Fruit fly (Drosophila melanogaster) whole organism, wandering third instar larva: ENCODE data around the gene Plp.

Source experiments
- Abd-B ChIP-seq: fragments of >200 bp; optimal IDR thresholded peaks from 2 replicates; lab custom pipeline; 2017; ENCODE audit warnings: missing biosample characterization, missing genetic modification characterization
- CG32264 ChIP-seq: fragments of 200-800 bp; sonication (Bioruptor generic); optimal IDR thresholded peaks from 2 replicates; lab custom pipeline; 2016; ENCODE audit warnings: missing biosample characterization, missing genetic modification characterization
- CG9705 ChIP-seq: fragments of 200-800 bp; sonication (Bioruptor generic); optimal IDR thresholded peaks from 2 replicates; lab custom pipeline; 2018; ENCODE audit warnings: missing biosample characterization, mild to moderate bottlenecking, missing genetic modification characterization
- CrebA ChIP-seq: fragments of 200-800 bp; sonication (Bioruptor generic); optimal IDR thresholded peaks from 2 replicates; lab custom pipeline; 2016; ENCODE audit warnings: missing biosample characterization, mild to moderate bottlenecking, missing genetic modification characterization, borderline replicate concordance
- Dfd ChIP-seq: fragments of >200 bp; optimal IDR thresholded peaks from 2 replicates; lab custom pipeline; 2017; ENCODE audit warnings: missing biosample characterization, missing genetic modification characterization
- Dif ChIP-seq: fragments of 200-275, 200-300 bp; sonication (Bioruptor generic); optimal IDR thresholded peaks from 2 replicates; lab custom pipeline; 2018; ENCODE audit warnings: missing biosample characterization, missing genetic modification characterization; ENCODE audit not compliant: partially characterized antibody
- GATAd ChIP-seq: sonication (Bioruptor generic); optimal IDR thresholded peaks from 2 replicates; lab custom pipeline; 2016; ENCODE audit warnings: missing biosample characterization, missing genetic modification characterization
- HLH106 ChIP-seq: fragments of 200-800 bp; optimal IDR thresholded peaks from 3 replicates; lab custom pipeline; 2019; ENCODE audit warnings: missing biosample characterization, mild to moderate bottlenecking, missing genetic modification characterization, moderate library complexity
- Hnf4 ChIP-seq: fragments of 200-800 bp; sonication (Bioruptor generic); optimal IDR thresholded peaks from 2 replicates; lab custom pipeline; 2016; ENCODE audit warnings: missing biosample characterization, mild to moderate bottlenecking, missing genetic modification characterization
- Hr78 ChIP-seq: fragments of >200 bp; optimal IDR thresholded peaks from 2 replicates; lab custom pipeline; 2017; ENCODE audit warnings: missing biosample characterization, missing genetic modification characterization
- Hr83 ChIP-seq: fragments of 200-300 bp; sonication (Bioruptor generic); optimal IDR thresholded peaks from 2 replicates; lab custom pipeline; 2016; ENCODE audit warnings: missing biosample characterization, mild to moderate bottlenecking, missing genetic modification characterization, moderate library complexity; ENCODE audit not compliant: poor library complexity, severe bottlenecking
- Jra ChIP-seq: sonication (Bioruptor generic); optimal IDR thresholded peaks from 2 replicates; lab custom pipeline; 2016; ENCODE audit warnings: missing biosample characterization, missing genetic modification characterization
- Mio ChIP-seq: sonication (Bioruptor generic); optimal IDR thresholded peaks from 2 replicates; lab custom pipeline; 2016; ENCODE audit warnings: missing biosample characterization, missing genetic modification characterization
- Myc ChIP-seq: fragments of >200 bp; optimal IDR thresholded peaks from 2 replicates; lab custom pipeline; 2017
- N ChIP-seq: fragments of >200 bp; optimal IDR thresholded peaks from 2 replicates; lab custom pipeline; 2018; ENCODE audit warnings: missing biosample characterization, missing external identifiers, missing genetic modification characterization
- OdsH ChIP-seq: fragments of 200-800 bp; sonication (Bioruptor generic); optimal IDR thresholded peaks from 2 replicates; lab custom pipeline; 2016; ENCODE audit warnings: missing biosample characterization, mild to moderate bottlenecking, missing genetic modification characterization
- Rel ChIP-seq, 2 experiments: fragments of 200-800 bp; sonication (Bioruptor generic) in 1 of 2; optimal IDR thresholded peaks; 2 replicates in 1 of 2; 3 replicates in 1 of 2; lab custom pipeline; 2016 to 2019; ENCODE audit warnings: mild to moderate bottlenecking in 2 of 2, missing biosample characterization in 2 of 2, missing genetic modification characterization in 2 of 2, moderate library complexity in 1 of 2
- Sp1 ChIP-seq: fragments of 200-800 bp; sonication (Bioruptor generic); optimal IDR thresholded peaks from 3 replicates; lab custom pipeline; 2019; ENCODE audit warnings: missing biosample characterization, mild to moderate bottlenecking, missing genetic modification characterization, moderate library complexity
- Vsx2 ChIP-seq: fragments of 200-300, 225-300 bp; sonication (Bioruptor generic); optimal IDR thresholded peaks from 2 replicates; lab custom pipeline; 2018; ENCODE audit warnings: missing biosample characterization, missing genetic modification characterization; ENCODE audit not compliant: partially characterized antibody
- br ChIP-seq: fragments of 200-800 bp; sonication (Bioruptor generic); optimal IDR thresholded peaks from 2 replicates; lab custom pipeline; 2016; ENCODE audit warnings: missing biosample characterization, missing genetic modification characterization
- brk ChIP-seq: fragments of 200-800 bp; sonication (Bioruptor generic); optimal IDR thresholded peaks from 2 replicates; lab custom pipeline; 2016; ENCODE audit warnings: missing biosample characterization, mild to moderate bottlenecking, missing genetic modification characterization
- dl ChIP-seq, 2 experiments: fragments of 175-275, 200-275 bp in 1 of 2; fragments of 200-275 bp in 1 of 2; sonication (Bioruptor generic); optimal IDR thresholded peaks; lab custom pipeline; 2018; ENCODE audit warnings: mild to moderate bottlenecking in 2 of 2, missing biosample characterization in 2 of 2, missing genetic modification characterization in 2 of 2, moderate library complexity in 2 of 2; ENCODE audit not compliant: partially characterized antibody in 2 of 2, insufficient read depth in 1 of 2
- dmrt93B ChIP-seq: fragments of 200-800 bp; sonication (Bioruptor generic); optimal IDR thresholded peaks from 2 replicates; lab custom pipeline; 2018; ENCODE audit warnings: missing biosample characterization, mild to moderate bottlenecking, missing genetic modification characterization
- dsf ChIP-seq: sonication (Bioruptor generic); optimal IDR thresholded peaks from 2 replicates; lab custom pipeline; 2016; ENCODE audit warnings: missing biosample characterization, missing genetic modification characterization, borderline replicate concordance
- ey ChIP-seq: fragments of 200-800 bp; sonication (Bioruptor generic); optimal IDR thresholded peaks from 2 replicates; lab custom pipeline; 2016; ENCODE audit warnings: missing biosample characterization, missing genetic modification characterization
- foxo ChIP-seq, 2 experiments: fragments of 200-800 bp; sonication (Bioruptor generic); optimal IDR thresholded peaks; 2 replicates in 1 of 2; 3 replicates in 1 of 2; lab custom pipeline; 2016 to 2017; ENCODE audit warnings: missing biosample characterization in 2 of 2, missing genetic modification characterization in 2 of 2
- fru ChIP-seq: fragments of 200-800 bp; sonication (Bioruptor generic); optimal IDR thresholded peaks from 3 replicates; lab custom pipeline; 2016; ENCODE audit warnings: missing biosample characterization, mild to moderate bottlenecking, missing genetic modification characterization
- h ChIP-seq: fragments of 200-800 bp; sonication (Bioruptor generic); optimal IDR thresholded peaks from 3 replicates; lab custom pipeline; 2016; ENCODE audit warnings: missing biosample characterization, mild to moderate bottlenecking, missing genetic modification characterization
- jim ChIP-seq: fragments of 175-275, 200-325 bp; sonication (Bioruptor generic); optimal IDR thresholded peaks from 2 replicates; lab custom pipeline; 2016; ENCODE audit warnings: missing biosample characterization, mild to moderate bottlenecking, missing genetic modification characterization
- lola ChIP-seq: fragments of >200 bp; optimal IDR thresholded peaks from 2 replicates; lab custom pipeline; 2017; ENCODE audit warnings: missing biosample characterization, missing genetic modification characterization
- pan ChIP-seq: fragments of >200 bp; optimal IDR thresholded peaks from 2 replicates; lab custom pipeline; 2017
- psq ChIP-seq: fragments of 200-800 bp; sonication (Bioruptor generic); optimal IDR thresholded peaks from 3 replicates; lab custom pipeline; 2017; ENCODE audit warnings: missing biosample characterization, mild to moderate bottlenecking, missing genetic modification characterization, moderate library complexity
- rgr ChIP-seq: fragments of 200-800 bp; sonication (Bioruptor generic); optimal IDR thresholded peaks from 3 replicates; lab custom pipeline; 2016; ENCODE audit warnings: missing biosample characterization, mild to moderate bottlenecking, missing genetic modification characterization
- sage ChIP-seq: fragments of 200-800 bp; sonication (Bioruptor generic); optimal IDR thresholded peaks from 2 replicates; lab custom pipeline; 2016; ENCODE audit warnings: missing biosample characterization, mild to moderate bottlenecking, missing genetic modification characterization
- sv ChIP-seq: fragments of 200-800 bp; sonication (Bioruptor generic); optimal IDR thresholded peaks from 3 replicates; lab custom pipeline; 2016; ENCODE audit warnings: missing biosample characterization, missing genetic modification characterization
- tai ChIP-seq: sonication (Bioruptor generic); optimal IDR thresholded peaks from 2 replicates; lab custom pipeline; 2016; ENCODE audit warnings: missing biosample characterization, missing genetic modification characterization
- usp ChIP-seq: fragments of >200 bp; optimal IDR thresholded peaks from 2 replicates; lab custom pipeline; 2017; ENCODE audit warnings: missing biosample characterization, missing genetic modification characterization
- woc ChIP-seq: sonication (Bioruptor generic); optimal IDR thresholded peaks from 2 replicates; lab custom pipeline; 2016; ENCODE audit warnings: missing biosample characterization, mild to moderate bottlenecking, missing genetic modification characterization

Plp gene

dm6 chr3L:15142004-15142890 is 47.7 kb upstream of the Plp start, which contains the start of gene Pdi:
Gene Pdi (minus strand): TSS chr3L:15142840.
- TF ChIP-seq Dfd (no peak), br (GFP tag; lab: Kevin White, UChicago) (peak; percentile 45), Dif (GFP tag; lab: Kevin White, UChicago) (peak; percentile 57), ey (GFP tag; lab: Kevin White, UChicago) (peak; percentile 10), tai (GFP tag; lab: Kevin White, UChicago) (no peak), dsf (GFP tag; lab: Kevin White, UChicago) (no peak), Sp1 (peak; percentile 20), fru (peak; percentile 21), dl (GFP tag; optimal IDR thresholded peaks at IDR 0.05; lab: Kevin White, UChicago; ENCODE audit: insufficient read depth in 1 of 2, partially characterized antibody in 2 of 2) (peak in 1 of 2 experiments; percentile 32), h (GFP tag; lab: Kevin White, UChicago) (peak; percentile 47), OdsH (no peak), jim (peak; percentile 50), woc (peak; percentile 12), Rel (GFP tag; optimal IDR thresholded peaks at IDR 0.05; lab: Kevin White, UChicago) (no peak), Rel (tag; optimal IDR thresholded peaks at IDR 0.05; lab: Kevin White, UChicago) (peak; percentile 69), Jra (peak; percentile 9), N (GFP tag; lab: Kevin White, UChicago) (no peak), Hnf4 (GFP tag; lab: Kevin White, UChicago) (peak; percentile 68), Hr83 (GFP tag; lab: Kevin White, UChicago) (peak; percentile 84), rgr (peak; percentile 43), CrebA (GFP tag; lab: Kevin White, UChicago) (peak; percentile 98), HLH106 (tag; lab: Kevin White, UChicago) (peak; percentile 26), Abd-B (GFP tag; lab: Kevin White, UChicago) (no peak), foxo (GFP tag; optimal IDR thresholded peaks at IDR 0.05; lab: Kevin White, UChicago) (peak in 1 of 2 experiments; percentile 36)

DNA sequence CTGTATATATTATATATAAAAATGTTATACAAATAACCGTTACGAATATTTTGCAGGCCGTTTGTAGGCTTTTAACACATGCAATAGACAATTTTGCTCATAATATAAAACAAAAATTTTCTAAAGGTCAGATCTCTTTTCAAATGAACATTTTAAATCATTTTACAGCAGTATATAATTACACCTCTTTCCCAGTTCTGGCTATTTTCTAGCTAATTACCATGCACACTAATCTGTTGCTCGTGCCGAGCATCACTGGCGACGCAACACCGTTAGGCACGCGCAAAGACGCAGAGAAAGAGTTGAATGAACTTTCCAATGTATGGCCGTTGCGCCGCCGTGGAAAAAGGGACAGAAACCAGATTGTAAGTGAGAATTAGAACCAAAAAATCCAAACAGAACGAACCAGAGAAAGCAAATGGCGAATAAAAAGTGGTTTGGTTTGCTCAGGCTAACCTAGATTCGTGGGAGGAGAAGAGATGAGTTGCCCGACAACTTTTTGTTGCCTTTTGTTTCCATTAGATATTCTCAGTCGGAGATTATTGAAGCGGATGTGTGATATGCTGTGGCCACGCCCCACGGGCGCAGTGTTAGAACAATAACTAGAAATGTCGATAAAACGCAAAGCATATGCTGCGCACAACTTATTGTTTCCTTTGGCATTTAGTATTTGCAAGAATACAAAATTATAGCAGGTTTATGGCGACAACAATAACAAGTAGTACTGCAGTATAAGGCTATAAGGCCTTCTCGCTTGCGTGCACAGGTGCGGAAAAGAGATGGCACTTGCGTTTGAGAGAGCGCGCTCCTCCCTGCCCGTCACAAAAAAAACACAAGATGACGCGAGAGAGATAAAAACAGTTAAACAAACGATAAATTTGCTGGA is 46.8 kb upstream of the Plp start:
- TF ChIP-seq Rel (GFP tag; optimal IDR thresholded peaks at IDR 0.05; lab: Kevin White, UChicago) (no peak), Rel (tag; optimal IDR thresholded peaks at IDR 0.05; lab: Kevin White, UChicago) (peak; percentile 20), br (GFP tag; lab: Kevin White, UChicago) (peak; percentile 3), Jra (peak; percentile 32), Hnf4 (GFP tag; lab: Kevin White, UChicago) (no peak), Dfd (no peak), tai (GFP tag; lab: Kevin White, UChicago) (no peak), Abd-B (GFP tag; lab: Kevin White, UChicago) (no peak), jim (no peak), CG32264 (GFP tag; lab: Kevin White, UChicago) (no peak), pan (no peak), CrebA (GFP tag; lab: Kevin White, UChicago) (no peak), Hr78 (GFP tag; lab: Kevin White, UChicago) (no peak), woc (peak; percentile 5), dl (GFP tag; optimal IDR thresholded peaks at IDR 0.05; lab: Kevin White, UChicago; ENCODE audit: insufficient read depth in 1 of 2, partially characterized antibody in 2 of 2) (peak; percentile 6 to 43), rgr (peak; percentile 43), Sp1 (peak; percentile 15), HLH106 (tag; lab: Kevin White, UChicago) (peak; percentile 31), N (GFP tag; lab: Kevin White, UChicago) (no peak), CG9705 (GFP tag; lab: Kevin White, UChicago) (no peak), GATAd (GFP tag; lab: Kevin White, UChicago) (no peak), Vsx2 (GFP tag; lab: Kevin White, UChicago) (no peak), usp (GFP tag; lab: Kevin White, UChicago) (no peak), h (GFP tag; lab: Kevin White, UChicago) (peak; percentile 30), brk (GFP tag; lab: Kevin White, UChicago) (no peak), OdsH (no peak), Myc (peak; percentile 75), dsf (GFP tag; lab: Kevin White, UChicago) (no peak), lola (GFP tag; lab: Kevin White, UChicago) (no peak), Mio (GFP tag; lab: Kevin White, UChicago) (no peak), Dif (GFP tag; lab: Kevin White, UChicago) (peak; percentile 37), dmrt93B (GFP tag; lab: Kevin White, UChicago) (no peak), foxo (GFP tag; optimal IDR thresholded peaks at IDR 0.05; lab: Kevin White, UChicago) (peak in 1 of 2 experiments; percentile 28), ey (GFP tag; lab: Kevin White, UChicago) (no peak), Hr83 (GFP tag; lab: Kevin White, UChicago) (no peak), psq (GFP tag; lab: Kevin White, UChicago) (no peak), sage (no peak), sv (GFP tag; lab: Kevin White, UChicago) (no peak), fru (peak; percentile 16)
